Fruit fly (Drosophila melanogaster) whole organism, embryonic: ENCODE results near the gene Ppm1.

Source experiments
- Ada2b ChIP-seq: fragments of 200-800 bp; sonication (Bioruptor generic); IDR thresholded peaks from 2 replicates; pipeline ENCODE4 v1.3.6; 2022; ENCODE audit warnings: missing biosample characterization, missing genetic modification characterization
- BEAF-32 ChIP-seq: fragments of 200-800 bp; sonication (Bioruptor generic); optimal IDR thresholded peaks from 3 replicates; lab custom pipeline; 2017; ENCODE audit warnings: missing biosample characterization, missing genetic modification characterization, mild to moderate bottlenecking, moderate library complexity, missing genetic modification reagents
- Blimp-1 ChIP-seq: fragments of 200-800 bp; sonication (Bioruptor generic); optimal IDR thresholded peaks from 3 replicates; lab custom pipeline; 2018; ENCODE audit warnings: missing biosample characterization, missing genetic modification characterization, mild to moderate bottlenecking, moderate library complexity, missing genetic modification reagents
- CG1024 ChIP-seq: fragments of 200-800 bp; sonication (Bioruptor generic); IDR thresholded peaks from 2 replicates; pipeline ENCODE4 v1.3.6; 2022; ENCODE audit warnings: missing biosample characterization, missing genetic modification characterization
- CG10959 ChIP-seq: fragments of 200-800 bp; sonication (Bioruptor generic); IDR thresholded peaks from 2 replicates; pipeline ENCODE4 v1.3.6; 2022; ENCODE audit warnings: missing biosample characterization, missing genetic modification characterization
- CG10979 ChIP-seq: fragments of 200-800 bp; sonication (Bioruptor generic); optimal IDR thresholded peaks from 2 replicates; lab custom pipeline; 2018; ENCODE audit warnings: missing biosample characterization, mild to moderate bottlenecking, missing genetic modification characterization, moderate library complexity
- CG13296 ChIP-seq: fragments of 200-800 bp; sonication (Bioruptor generic); optimal IDR thresholded peaks from 3 replicates; lab custom pipeline; 2018; ENCODE audit warnings: missing biosample characterization, mild to moderate bottlenecking, missing genetic modification characterization
- CG13624 ChIP-seq: fragments of 200-800 bp; sonication (Bioruptor generic); optimal IDR thresholded peaks from 2 replicates; lab custom pipeline; 2016; ENCODE audit warnings: missing biosample characterization, missing genetic modification characterization
- CG13894 ChIP-seq: fragments of 200-800 bp; sonication (Bioruptor generic); optimal IDR thresholded peaks from 3 replicates; lab custom pipeline; 2018; ENCODE audit warnings: missing biosample characterization, mild to moderate bottlenecking, missing genetic modification characterization, moderate library complexity
- CG15073 ChIP-seq: fragments of 200-800 bp; sonication (Bioruptor generic); optimal IDR thresholded peaks from 2 replicates; lab custom pipeline; 2016; ENCODE audit warnings: missing biosample characterization, missing genetic modification characterization
- CG1647 ChIP-seq: fragments of 200-800 bp; sonication (Bioruptor generic); optimal IDR thresholded peaks from 3 replicates; lab custom pipeline; 2016; ENCODE audit warnings: missing biosample characterization, missing genetic modification characterization
- CG17359 ChIP-seq: fragments of 200-800 bp; sonication (Bioruptor generic); optimal IDR thresholded peaks from 3 replicates; lab custom pipeline; 2018; ENCODE audit warnings: missing biosample characterization, mild to moderate bottlenecking, missing genetic modification characterization, moderate library complexity
- CG18262 ChIP-seq: fragments of 200-800 bp; optimal IDR thresholded peaks from 3 replicates; lab custom pipeline; 2019; ENCODE audit warnings: missing biosample characterization, mild to moderate bottlenecking, missing genetic modification characterization, moderate library complexity
- CG18619 ChIP-seq: fragments of 200-800 bp; sonication (Bioruptor generic); optimal IDR thresholded peaks from 3 replicates; lab custom pipeline; 2017; ENCODE audit warnings: missing biosample characterization, mild to moderate bottlenecking, missing genetic modification characterization
- CG2116 ChIP-seq: fragments of 200-800 bp; sonication (Bioruptor generic); optimal IDR thresholded peaks from 3 replicates; lab custom pipeline; 2018; ENCODE audit warnings: missing biosample characterization, mild to moderate bottlenecking, missing genetic modification characterization
- CG2202 ChIP-seq: fragments of 200-800 bp; sonication (Bioruptor generic); optimal IDR thresholded peaks from 2 replicates; lab custom pipeline; 2018; ENCODE audit warnings: missing biosample characterization, mild to moderate bottlenecking, missing genetic modification characterization
- CG31365 ChIP-seq: fragments of 200-800 bp; sonication (Bioruptor generic); optimal IDR thresholded peaks from 2 replicates; lab custom pipeline; 2018; ENCODE audit warnings: missing biosample characterization, mild to moderate bottlenecking, missing genetic modification characterization
- CG6272 ChIP-seq: fragments of 200-800 bp; sonication (Bioruptor generic); IDR thresholded peaks from 2 replicates; pipeline ENCODE4 v1.3.6; 2022; ENCODE audit warnings: missing biosample characterization, missing genetic modification characterization
- CG6791 ChIP-seq: fragments of 200-800 bp; sonication (Bioruptor generic); IDR thresholded peaks from 3 replicates; pipeline ENCODE4 v1.3.6; 2022; ENCODE audit warnings: missing biosample characterization, missing genetic modification characterization; ENCODE audit not compliant: partially characterized antibody
- CG6813 ChIP-seq: fragments of 200-800 bp; sonication (Bioruptor generic); optimal IDR thresholded peaks from 2 replicates; lab custom pipeline; 2017; ENCODE audit warnings: missing biosample characterization, missing genetic modification characterization, mild to moderate bottlenecking, moderate library complexity, missing genetic modification reagents
- CG7556 ChIP-seq: fragments of 200-800 bp; sonication (Bioruptor generic); optimal IDR thresholded peaks from 2 replicates; lab custom pipeline; 2017; ENCODE audit warnings: missing biosample characterization, mild to moderate bottlenecking, missing genetic modification characterization
- CG9876 ChIP-seq: fragments of 200-800 bp; sonication (Bioruptor generic); optimal IDR thresholded peaks from 2 replicates; lab custom pipeline; 2016; ENCODE audit warnings: missing biosample characterization, missing genetic modification characterization
- D ChIP-seq, 2 experiments: fragments of 200-800 bp in 1 of 2; fragments of >200 bp in 1 of 2; sonication (Bioruptor generic) in 1 of 2; optimal IDR thresholded peaks; 2 replicates in 1 of 2; 3 replicates in 1 of 2; lab custom pipeline; 2017; ENCODE audit warnings: mild to moderate bottlenecking in 1 of 2, missing biosample characterization in 1 of 2, missing genetic modification characterization in 1 of 2, missing genetic modification reagents in 1 of 2
- D19B ChIP-seq: fragments of 200-800 bp; sonication (Bioruptor generic); optimal IDR thresholded peaks from 2 replicates; lab custom pipeline; 2017; ENCODE audit warnings: missing biosample characterization, mild to moderate bottlenecking, missing genetic modification characterization
- Dip3 ChIP-seq: fragments of 200-800 bp; sonication (Bioruptor generic); optimal IDR thresholded peaks from 3 replicates; lab custom pipeline; 2016; ENCODE audit warnings: missing biosample characterization, missing genetic modification characterization
- Dref ChIP-seq: fragments of 200-800 bp; sonication (Bioruptor generic); IDR thresholded peaks from 2 replicates; pipeline ENCODE4 v1.3.6; 2022; ENCODE audit warnings: missing biosample characterization, missing genetic modification characterization
- Lim3 ChIP-seq: fragments of 200-800 bp; sonication (Bioruptor generic); IDR thresholded peaks from 2 replicates; pipeline ENCODE4 v1.3.6; 2022; ENCODE audit warnings: missing biosample characterization, missing genetic modification characterization
- Mes4 ChIP-seq: fragments of 200-800 bp; sonication (Bioruptor generic); optimal IDR thresholded peaks from 2 replicates; lab custom pipeline; 2016; ENCODE audit warnings: missing biosample characterization, missing genetic modification characterization
- ara ChIP-seq: fragments of 200-800 bp; sonication (Bioruptor generic); IDR thresholded peaks from 2 replicates; pipeline ENCODE4 v1.3.6; 2022; ENCODE audit warnings: missing biosample characterization, missing genetic modification characterization
- cato ChIP-seq: fragments of 200-800 bp; sonication (Bioruptor generic); optimal IDR thresholded peaks from 2 replicates; lab custom pipeline; 2016; ENCODE audit warnings: missing biosample characterization, missing genetic modification characterization, borderline replicate concordance
- chm ChIP-seq: fragments of 200-800 bp; sonication (Bioruptor generic); IDR thresholded peaks from 2 replicates; pipeline ENCODE4 v1.3.6; 2022; ENCODE audit warnings: missing biosample characterization, missing genetic modification characterization
- da ChIP-seq: fragments of 200-800 bp; sonication (Bioruptor generic); optimal IDR thresholded peaks from 2 replicates; lab custom pipeline; 2016; ENCODE audit warnings: missing biosample characterization, missing genetic modification characterization
- dati ChIP-seq: fragments of 200-800 bp; sonication (Bioruptor generic); IDR thresholded peaks from 2 replicates; pipeline ENCODE4 v1.3.6; 2022; ENCODE audit warnings: missing biosample characterization, missing genetic modification characterization
- ewg ChIP-seq: fragments of 200-800 bp; sonication (Bioruptor generic); optimal IDR thresholded peaks from 3 replicates; lab custom pipeline; 2017; ENCODE audit warnings: mild to moderate bottlenecking, missing biosample characterization, missing genetic modification reagents, missing genetic modification characterization
- fd96Cb ChIP-seq: fragments of 200-800 bp; sonication (Bioruptor generic); optimal IDR thresholded peaks from 2 replicates; lab custom pipeline; 2018; ENCODE audit warnings: missing biosample characterization, mild to moderate bottlenecking, missing genetic modification characterization, moderate library complexity
- fu2 ChIP-seq: fragments of 200-800 bp; sonication (Bioruptor generic); optimal IDR thresholded peaks from 2 replicates; lab custom pipeline; 2016; ENCODE audit warnings: missing biosample characterization, missing genetic modification characterization
- gsb-n ChIP-seq: fragments of 200-800 bp; sonication (Bioruptor generic); optimal IDR thresholded peaks from 3 replicates; lab custom pipeline; 2018; ENCODE audit warnings: missing biosample characterization, mild to moderate bottlenecking, missing genetic modification characterization
- jumu ChIP-seq: fragments of 200-800 bp; sonication (Bioruptor generic); optimal IDR thresholded peaks from 3 replicates; lab custom pipeline; 2016; ENCODE audit warnings: missing biosample characterization, missing genetic modification characterization
- lilli ChIP-seq: fragments of 200-800 bp; sonication (Bioruptor generic); optimal IDR thresholded peaks from 3 replicates; lab custom pipeline; 2016; ENCODE audit warnings: missing biosample characterization, missing genetic modification characterization
- lov ChIP-seq, 2 experiments: fragments of 200-800 bp in 1 of 2; fragments of >200 bp in 1 of 2; sonication (Bioruptor generic) in 1 of 2; IDR thresholded peaks in 1 of 2; optimal IDR thresholded peaks in 1 of 2; 2 replicates in 1 of 2; 3 replicates in 1 of 2; pipeline versions ENCODE4 v1.3.6 to Lab custom; 2017 to 2022; ENCODE audit warnings: missing biosample characterization in 1 of 2, missing genetic modification characterization in 1 of 2
- mam ChIP-seq: fragments of 200-800 bp; sonication (Bioruptor generic); optimal IDR thresholded peaks from 3 replicates; lab custom pipeline; 2016; ENCODE audit warnings: missing biosample characterization, missing genetic modification characterization
- org-1 ChIP-seq: fragments of 200-800 bp; sonication (Bioruptor generic); optimal IDR thresholded peaks from 2 replicates; lab custom pipeline; 2017; ENCODE audit warnings: missing biosample characterization, missing genetic modification characterization
- pan ChIP-seq, 4 experiments: fragments of >200 bp in 3 of 4; fragments of 200-800 bp in 1 of 4; sonication (Bioruptor generic) in 1 of 4; optimal IDR thresholded peaks in 3 of 4; IDR thresholded peaks in 1 of 4; 2 replicates each; pipeline versions ENCODE4 v1.3.6 to Lab custom; 2017 to 2022; ENCODE audit warnings: missing biosample characterization in 2 of 4, missing genetic modification characterization in 2 of 4, mixed read lengths in 1 of 4
- sima ChIP-seq: fragments of 200-800 bp; sonication (Bioruptor generic); optimal IDR thresholded peaks from 2 replicates; lab custom pipeline; 2016; ENCODE audit warnings: missing biosample characterization, missing genetic modification characterization
- slbo ChIP-seq: fragments of 200-800 bp; sonication (Bioruptor generic); IDR thresholded peaks from 2 replicates; pipeline ENCODE4 v1.3.6; 2022; ENCODE audit warnings: missing biosample characterization, missing genetic modification characterization
- sqz ChIP-seq: fragments of 200-800 bp; sonication (Bioruptor generic); optimal IDR thresholded peaks from 3 replicates; lab custom pipeline; 2018; ENCODE audit warnings: missing biosample characterization, mild to moderate bottlenecking, missing genetic modification characterization
- stwl ChIP-seq: fragments of 200-800 bp; sonication (Bioruptor generic); optimal IDR thresholded peaks from 3 replicates; lab custom pipeline; 2018; ENCODE audit warnings: missing biosample characterization, mild to moderate bottlenecking, missing genetic modification characterization, moderate library complexity
- tgo ChIP-seq: fragments of 200-800 bp; sonication (Bioruptor generic); IDR thresholded peaks from 3 replicates; pipeline ENCODE4 v1.3.6; 2022; ENCODE audit warnings: missing biosample characterization, missing genetic modification characterization
- usp ChIP-seq: fragments of >200 bp; optimal IDR thresholded peaks from 2 replicates; lab custom pipeline; 2017; ENCODE audit warnings: missing biosample characterization, missing genetic modification characterization
- z ChIP-seq: fragments of 200-800 bp; sonication (Bioruptor generic); IDR thresholded peaks from 3 replicates; pipeline ENCODE4 v1.3.6; 2022; ENCODE audit warnings: missing biosample characterization, missing genetic modification characterization

Ppm1 gene

DNA sequence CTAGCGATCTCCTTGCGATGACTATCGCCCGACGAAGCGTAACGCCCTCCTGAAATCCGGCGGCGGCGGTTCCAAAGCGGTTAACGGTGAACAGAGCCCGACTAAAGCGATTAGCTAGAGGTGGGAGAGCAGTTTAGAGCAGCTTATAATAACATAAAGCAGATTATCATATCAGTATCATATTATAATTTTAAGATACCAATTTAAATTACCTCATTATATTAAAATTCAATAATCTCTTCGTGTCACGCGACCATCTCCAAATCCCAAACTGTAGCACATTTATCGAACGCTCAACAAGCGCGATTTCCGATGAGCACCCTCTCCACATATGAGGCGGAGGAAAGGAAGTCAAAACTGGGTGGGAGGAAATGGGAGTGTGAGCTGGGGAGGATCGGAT lies 47.3 kb upstream of the Ppm1 start (continued):
- TF ChIP-seq Dref (GFP tag; lab: Robert Waterston, UW) = no peak
- no peak for TF ChIP-seq Dip3
- TF ChIP-seq D19B (GFP tag; lab: Kevin White, UChicago) = no peak
- no peak for TF ChIP-seq CG10959 (GFP tag; lab: Robert Waterston, UW)
- peak; percentile 5 for TF ChIP-seq CG17359 (tag; lab: Kevin White, UChicago)
- TF ChIP-seq CG2116 (GFP tag; lab: Kevin White, UChicago) = no peak
- TF ChIP-seq CG2202 = no peak
- TF ChIP-seq CG7556 (GFP tag; lab: Kevin White, UChicago) = no peak
- no peak for TF ChIP-seq CG31365 (tag; lab: Kevin White, UChicago)
- no peak for TF ChIP-seq sqz (GFP tag; lab: Kevin White, UChicago)
- TF ChIP-seq stwl (tag; lab: Kevin White, UChicago) = no peak
- no peak for TF ChIP-seq CG13894 (tag; lab: Kevin White, UChicago)
- no peak for TF ChIP-seq sima (GFP tag; lab: Kevin White, UChicago)
- TF ChIP-seq chm = peak; percentile 65; the same call in 1 of the 2 replicates
- no peak for TF ChIP-seq pan (optimal IDR thresholded peaks at IDR 0.05; lab: Kevin White, UChicago)
- TF ChIP-seq pan (GFP tag; optimal IDR thresholded peaks at IDR 0.05 in 1 of 2, IDR thresholded peaks at IDR 0.05 in 1 of 2) = peak in 1 of 2 experiments; percentile 39
- TF ChIP-seq dati = no peak
- no peak for TF ChIP-seq usp (GFP tag; lab: Kevin White, UChicago)
- no peak for TF ChIP-seq CG1647 (GFP tag; lab: Kevin White, UChicago)
- no peak for TF ChIP-seq CG9876 (GFP tag; lab: Kevin White, UChicago)
- no peak for TF ChIP-seq CG13296 (GFP tag; lab: Kevin White, UChicago)
- TF ChIP-seq CG6813 = no peak
- TF ChIP-seq Mes4 = no peak
- no peak for TF ChIP-seq ewg
- no peak for TF ChIP-seq lov (optimal IDR thresholded peaks at IDR 0.05; lab: Kevin White, UChicago)
- no peak for TF ChIP-seq lov (GFP tag; IDR thresholded peaks at IDR 0.05; lab: Robert Waterston, UW)
- no peak for TF ChIP-seq cato
- TF ChIP-seq CG18262 (tag; lab: Kevin White, UChicago) = peak; percentile 8
- TF ChIP-seq tgo (GFP tag; lab: Robert Waterston, UW) = 0 out of 3 replicates have a peak, but pooled peaks have one; percentile 35
- TF ChIP-seq D (optimal IDR thresholded peaks at IDR 0.05; lab: Kevin White, UChicago) = no peak
- TF ChIP-seq D (GFP tag; optimal IDR thresholded peaks at IDR 0.05; lab: Kevin White, UChicago) = no peak
- TF ChIP-seq lilli (GFP tag; lab: Kevin White, UChicago) = peak; percentile 8
- no peak for TF ChIP-seq jumu (GFP tag; lab: Kevin White, UChicago)
- TF ChIP-seq CG6272 (GFP tag; lab: Robert Waterston, UW) = no peak
- no peak for TF ChIP-seq da (GFP tag; lab: Kevin White, UChicago)
- peak; percentile 42 for TF ChIP-seq BEAF-32 (GFP tag; lab: Kevin White, UChicago)
- no peak for TF ChIP-seq CG13624
- TF ChIP-seq org-1 (GFP tag; lab: Kevin White, UChicago) = no peak
- TF ChIP-seq z (GFP tag; lab: Robert Waterston, UW) = no peak
- peak; percentile 40 for TF ChIP-seq CG10979 (tag; lab: Kevin White, UChicago)
- TF ChIP-seq Lim3 (GFP tag; lab: Robert Waterston, UW) = no peak
- no peak for TF ChIP-seq CG1024 (GFP tag; lab: Robert Waterston, UW)
- TF ChIP-seq Ada2b (GFP tag; lab: Robert Waterston, UW) = no peak
- TF ChIP-seq mam (GFP tag; lab: Kevin White, UChicago) = no peak
- no peak for TF ChIP-seq CG6791 (GFP tag; lab: Robert Waterston, UW)
- TF ChIP-seq fd96Cb = no peak
- no peak for TF ChIP-seq CG18619
- TF ChIP-seq CG15073 = no peak
- TF ChIP-seq Blimp-1 (GFP tag; lab: Kevin White, UChicago) = peak; percentile 38
- TF ChIP-seq fu2 (GFP tag; lab: Kevin White, UChicago) = no peak
- 0 out of 2 replicates have a peak, but pooled peaks have one; percentile 28 for TF ChIP-seq slbo
- TF ChIP-seq gsb-n (tag; lab: Kevin White, UChicago) = no peak
- TF ChIP-seq ara (GFP tag; lab: Robert Waterston, UW) = peak; percentile 66; the same call in 1 of the 2 replicates
